Fruit fly (Drosophila melanogaster): ENCODE data around the gene Vps60.

The Vps60 gene

DNA sequence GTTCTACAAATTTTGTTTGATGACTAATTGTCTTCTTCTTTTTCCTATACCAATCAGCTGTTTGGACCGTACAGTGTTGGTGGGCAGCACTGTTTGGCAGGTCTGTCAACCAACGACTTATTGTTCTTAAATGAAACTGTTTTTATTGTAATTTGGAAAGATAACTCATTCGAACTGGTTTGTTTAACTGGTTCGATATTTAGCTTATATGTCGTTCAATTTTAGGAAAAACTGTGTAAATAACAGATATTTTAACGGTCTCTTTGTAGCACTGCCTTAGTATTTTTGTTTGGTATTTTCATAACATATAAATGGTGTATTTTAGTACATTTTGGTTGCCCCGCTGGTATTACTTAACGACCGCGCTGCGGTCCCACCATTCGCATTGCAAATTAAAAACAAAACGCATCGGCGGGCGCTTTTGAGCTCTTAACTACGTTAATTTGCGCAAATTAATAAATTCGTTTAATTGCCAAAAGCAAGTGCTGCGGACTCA lies at the start of gene Vps60, which contains the start of gene anchor (continued):
- no peak for TF ChIP-seq Hr39 (optimal IDR thresholded peaks at IDR 0.05)
- peak; percentile 98 for TF ChIP-seq kay (GFP tag; optimal IDR thresholded peaks at IDR 0.05)
- peak; percentile 63 for TF ChIP-seq Mes4 (GFP tag; optimal IDR thresholded peaks at IDR 0.05)
- no peak for TF ChIP-seq CG9876 (GFP tag; optimal IDR thresholded peaks at IDR 0.05)
- TF ChIP-seq ac (GFP tag; optimal IDR thresholded peaks at IDR 0.05): no peak
- TF ChIP-seq CG1792 (GFP tag; optimal IDR thresholded peaks at IDR 0.05): peak; percentile 70
- peak; percentile 11 for TF ChIP-seq CG9817 (tag; optimal IDR thresholded peaks at IDR 0.05)
- peak; percentile 42 for TF ChIP-seq Fer3 (tag; optimal IDR thresholded peaks at IDR 0.05)
- TF ChIP-seq CG2889 (GFP tag; IDR thresholded peaks at IDR 0.05): no peak
- no peak for TF ChIP-seq kah (GFP tag; optimal IDR thresholded peaks at IDR 0.05)
- peak; percentile 53 for TF ChIP-seq gsb-n (tag; optimal IDR thresholded peaks at IDR 0.05)
- TF ChIP-seq Sry-δ (GFP tag; optimal IDR thresholded peaks at IDR 0.05): peak; percentile 59
- peak; percentile 64 for TF ChIP-seq btn (GFP tag; optimal IDR thresholded peaks at IDR 0.05)
- no peak for TF ChIP-seq ash1 (GFP tag; optimal IDR thresholded peaks at IDR 0.05)
- peak; percentile 67 for TF ChIP-seq Max (GFP tag; optimal IDR thresholded peaks at IDR 0.05)
- peak; percentile 14 for TF ChIP-seq CG12299 (tag; optimal IDR thresholded peaks at IDR 0.05)
- no peak for TF ChIP-seq wek (GFP tag; optimal IDR thresholded peaks at IDR 0.05)
- TF ChIP-seq tup (GFP tag; optimal IDR thresholded peaks at IDR 0.05): peak; percentile 4
- no peak for TF ChIP-seq CG11696 (GFP tag; IDR thresholded peaks at IDR 0.05)
- no peak for TF ChIP-seq schlank (tag; optimal IDR thresholded peaks at IDR 0.05)
- peak; percentile 71 for TF ChIP-seq CG7786 (GFP tag; optimal IDR thresholded peaks at IDR 0.05)
- no peak for TF ChIP-seq CG14050 (GFP tag; IDR thresholded peaks at IDR 0.05)
- no peak for TF ChIP-seq CG8359 (GFP tag; optimal IDR thresholded peaks at IDR 0.05; ENCODE audit: borderline replicate concordance)
- TF ChIP-seq ab (GFP tag; optimal IDR thresholded peaks at IDR 0.05): no peak
- no peak for TF ChIP-seq Usf (GFP tag; optimal IDR thresholded peaks at IDR 0.05)
- no peak for TF ChIP-seq Lpt (GFP tag; optimal IDR thresholded peaks at IDR 0.05)
- TF ChIP-seq CG18619 (GFP tag; optimal IDR thresholded peaks at IDR 0.05): no peak
- peak; percentile 96 for TF ChIP-seq Ets65A (GFP tag)
- TF ChIP-seq Meics (GFP tag; optimal IDR thresholded peaks at IDR 0.05): no peak
- TF ChIP-seq Dfd (GFP tag; optimal IDR thresholded peaks at IDR 0.05): no peak
- TF ChIP-seq tio (GFP tag; optimal IDR thresholded peaks at IDR 0.05): peak; percentile 2
- peak; percentile 55 for TF ChIP-seq p53 (GFP tag; optimal IDR thresholded peaks at IDR 0.05)
- no peak for TF ChIP-seq inv (GFP tag; IDR thresholded peaks at IDR 0.05; ENCODE audit: partially characterized antibody)
- TF ChIP-seq CG13123 (GFP tag; optimal IDR thresholded peaks at IDR 0.05): no peak
- no peak for TF ChIP-seq CG11723 (GFP tag; optimal IDR thresholded peaks at IDR 0.05)
- peak; percentile 20 for TF ChIP-seq D19A (tag; optimal IDR thresholded peaks at IDR 0.05)
- peak; percentile 5 for TF ChIP-seq CG2875 (GFP tag; optimal IDR thresholded peaks at IDR 0.05)
- peak; percentile 65 for TF ChIP-seq Atf3 (GFP tag; optimal IDR thresholded peaks at IDR 0.05)
- no peak for TF ChIP-seq CG6254 (GFP tag; optimal IDR thresholded peaks at IDR 0.05)
- no peak for TF ChIP-seq CG10959 (GFP tag; IDR thresholded peaks at IDR 0.05)
- no peak for TF ChIP-seq zf30C (GFP tag; optimal IDR thresholded peaks at IDR 0.05)
- peak; percentile 53 for TF ChIP-seq Fer1 (GFP tag; optimal IDR thresholded peaks at IDR 0.05)
- no peak for TF ChIP-seq z (GFP tag; IDR thresholded peaks at IDR 0.05)
- TF ChIP-seq zen (tag; optimal IDR thresholded peaks at IDR 0.05): peak; percentile 44
- TF ChIP-seq mirr (GFP tag; optimal IDR thresholded peaks at IDR 0.05): no peak
- TF ChIP-seq CG31224 (GFP tag; IDR thresholded peaks at IDR 0.05): no peak
- TF ChIP-seq CG18262 (tag; optimal IDR thresholded peaks at IDR 0.05): peak; percentile 47
- 0 out of 2 replicates have a peak, but pooled peaks have one; percentile 11 for TF ChIP-seq Nf-YA (GFP tag; IDR thresholded peaks at IDR 0.05)
- TF ChIP-seq sob (GFP tag; IDR thresholded peaks at IDR 0.05): peak; percentile 49
- TF ChIP-seq CG3407 (GFP tag; optimal IDR thresholded peaks at IDR 0.05): no peak
- no peak for TF ChIP-seq MTF-1 (GFP tag; optimal IDR thresholded peaks at IDR 0.05; ENCODE audit: borderline replicate concordance)
- peak; percentile 84 for TF ChIP-seq CG2120 (GFP tag; optimal IDR thresholded peaks at IDR 0.05)

All from whole organism, embryonic.